Worm (Caenorhabditis elegans) whole organism, L1 larva: Measurements from ENCODE around the gene cec-7.

Source experiments
- ama-1 ChIP-seq: fragments of 150-350 bp; optimal IDR thresholded peaks from 2 replicates; lab custom pipeline; 2014
- dpl-1 ChIP-seq, 3 experiments: fragments of 150-350 bp in 2 of 3; sonication (generic microtip) in 1 of 3; optimal IDR thresholded peaks; 2 replicates each; lab custom pipeline; 2014 to 2017; ENCODE audit warnings: missing biosample characterization in 3 of 3, missing genetic modification characterization in 3 of 3, missing genetic modification reagents in 3 of 3
- fos-1 ChIP-seq: fragments of 150-350 bp; optimal IDR thresholded peaks from 2 replicates; lab custom pipeline; 2014; ENCODE audit warnings: missing biosample characterization, missing genetic modification characterization
- nhr-237 ChIP-seq: fragments of 150-350 bp; optimal IDR thresholded peaks from 2 replicates; lab custom pipeline; 2014; ENCODE audit warnings: missing biosample characterization, missing genetic modification characterization
- nhr-28 ChIP-seq: fragments of 150-350 bp; optimal IDR thresholded peaks from 2 replicates; lab custom pipeline; 2014; ENCODE audit warnings: missing biosample characterization, missing genetic modification characterization
- nhr-90 ChIP-seq: sonication (generic microtip); optimal IDR thresholded peaks from 2 replicates; lab custom pipeline; 2016; ENCODE audit warnings: mild to moderate bottlenecking, missing genetic modification characterization, missing compliant biosample characterization; ENCODE audit not compliant: poor library complexity
- sox-4 ChIP-seq: sonication (generic microtip); optimal IDR thresholded peaks from 2 replicates; lab custom pipeline; 2016; ENCODE audit warnings: missing genetic modification characterization, missing compliant biosample characterization
- swsn-7 ChIP-seq: sonication (generic microtip); optimal IDR thresholded peaks from 2 replicates; lab custom pipeline; 2016; ENCODE audit warnings: missing genetic modification characterization, missing compliant biosample characterization

DNA sequence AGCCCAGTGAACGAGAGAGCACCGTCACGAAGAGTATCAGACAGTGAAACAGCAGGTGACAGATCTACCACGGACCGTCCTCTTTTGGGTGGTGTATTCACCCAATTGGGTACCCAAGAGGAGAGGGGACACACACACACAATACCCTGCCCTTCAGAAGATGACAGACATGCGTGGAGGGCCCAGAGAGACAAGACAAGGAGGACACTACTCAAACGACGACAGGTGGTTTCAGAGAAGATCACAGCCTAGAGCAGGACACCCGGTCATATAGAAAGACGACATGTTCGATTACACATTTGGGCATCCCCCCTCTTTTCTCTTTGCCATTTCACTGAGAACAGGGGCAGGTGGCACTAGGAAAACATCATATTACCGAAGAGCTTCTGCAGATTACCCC, 16.8 kb upstream of the cec-7 start:
- no peak for TF ChIP-seq dpl-1 (GFP tag; optimal IDR thresholded peaks at IDR 0.05; lab: Kevin White, UChicago)
- no peak for TF ChIP-seq nhr-28 (tag; lab: Kevin White, UChicago)
- TF ChIP-seq sox-4, result no peak
- TF ChIP-seq nhr-237 (tag; lab: Kevin White, UChicago), result no peak
- no peak for TF ChIP-seq nhr-90 (tag; lab: Kevin White, UChicago)
- no peak for TF ChIP-seq fos-1 (tag; lab: Kevin White, UChicago)
- no peak for TF ChIP-seq ama-1 (lab: Kevin White, UChicago)
- no peak for TF ChIP-seq swsn-7 (tag; lab: Kevin White, UChicago)
